Fruit fly (Drosophila melanogaster) whole organism, adult: ENCODE results near the gene ATP6AP2.

ENCODE experiments used
- CG11617 ChIP-seq: fragments of 200-800 bp; sonication (Bioruptor generic); optimal IDR thresholded peaks from 2 replicates; lab custom pipeline; 2017; ENCODE audit warnings: mild to moderate bottlenecking, missing biosample characterization, missing genetic modification reagents, missing genetic modification characterization
- CG12768 ChIP-seq: fragments of 200-800 bp; sonication (Bioruptor generic); optimal IDR thresholded peaks from 2 replicates; lab custom pipeline; 2017; ENCODE audit warnings: missing biosample characterization, missing genetic modification characterization, mild to moderate bottlenecking, moderate library complexity, missing genetic modification reagents
- CG14711 ChIP-seq: fragments of 200-800 bp; sonication (Bioruptor generic); optimal IDR thresholded peaks from 2 replicates; lab custom pipeline; 2018; ENCODE audit warnings: missing biosample characterization, mild to moderate bottlenecking, missing genetic modification characterization, moderate library complexity
- CG1620 ChIP-seq: fragments of 200-800 bp; sonication (Bioruptor generic); optimal IDR thresholded peaks from 2 replicates; lab custom pipeline; 2016; ENCODE audit warnings: missing biosample characterization, missing genetic modification characterization
- CG33017 ChIP-seq: fragments of 200-800 bp; sonication (Bioruptor generic); optimal IDR thresholded peaks from 2 replicates; lab custom pipeline; 2018; ENCODE audit warnings: missing biosample characterization, mild to moderate bottlenecking, missing genetic modification characterization, moderate library complexity
- CG5204 ChIP-seq: fragments of 200-800 bp; sonication (Bioruptor generic); optimal IDR thresholded peaks from 2 replicates; lab custom pipeline; 2016; ENCODE audit warnings: missing biosample characterization, missing genetic modification characterization
- CG7045 ChIP-seq: fragments of 200-800 bp; sonication (Bioruptor generic); optimal IDR thresholded peaks from 2 replicates; lab custom pipeline; 2017; ENCODE audit warnings: missing biosample characterization, mild to moderate bottlenecking, missing genetic modification characterization
- CG7101 ChIP-seq: fragments of 200-800 bp; sonication (Bioruptor generic); optimal IDR thresholded peaks from 2 replicates; lab custom pipeline; 2018; ENCODE audit warnings: missing biosample characterization, mild to moderate bottlenecking, missing genetic modification characterization, moderate library complexity
- Clk ChIP-seq: fragments of 200-800 bp; sonication (Bioruptor generic); optimal IDR thresholded peaks from 2 replicates; lab custom pipeline; 2017; ENCODE audit warnings: missing biosample characterization, missing genetic modification characterization
- Crg-1 ChIP-seq: fragments of 200-800 bp; sonication (Bioruptor generic); optimal IDR thresholded peaks from 2 replicates; lab custom pipeline; 2016; ENCODE audit warnings: missing biosample characterization, missing genetic modification characterization
- Hr96 ChIP-seq: fragments of 200-800 bp; sonication (Bioruptor generic); optimal IDR thresholded peaks from 2 replicates; lab custom pipeline; 2016; ENCODE audit warnings: missing biosample characterization, missing genetic modification characterization
- Mnt ChIP-seq: fragments of 200-800 bp; sonication (Bioruptor generic); optimal IDR thresholded peaks from 2 replicates; lab custom pipeline; 2016; ENCODE audit warnings: missing biosample characterization, mild to moderate bottlenecking, missing genetic modification characterization
- bab1 ChIP-seq: fragments of 200-800 bp; sonication (Bioruptor generic); optimal IDR thresholded peaks from 3 replicates; lab custom pipeline; 2019; ENCODE audit warnings: missing biosample characterization, mild to moderate bottlenecking, missing genetic modification characterization, moderate library complexity
- cic ChIP-seq: fragments of 200-800 bp; sonication (Bioruptor generic); optimal IDR thresholded peaks from 2 replicates; lab custom pipeline; 2017; ENCODE audit warnings: missing biosample characterization, mild to moderate bottlenecking, missing genetic modification characterization, moderate library complexity
- cnc ChIP-seq, 2 experiments: fragments of >200 bp; optimal IDR thresholded peaks; 2 replicates each; lab custom pipeline; 2017
- kay ChIP-seq: fragments of 200-800 bp; sonication (Bioruptor generic); peaks from one replicate; lab custom pipeline; 2016; ENCODE audit warnings: missing biosample characterization, missing genetic modification characterization, borderline replicate concordance
- ovo ChIP-seq: fragments of 200-800 bp; sonication (Bioruptor generic); optimal IDR thresholded peaks from 2 replicates; lab custom pipeline; 2016; ENCODE audit warnings: missing biosample characterization, missing genetic modification characterization
- pad ChIP-seq: fragments of 200-800 bp; sonication (Bioruptor generic); optimal IDR thresholded peaks from 3 replicates; lab custom pipeline; 2017; ENCODE audit warnings: missing biosample characterization, missing genetic modification characterization, mild to moderate bottlenecking, moderate library complexity, missing genetic modification reagents
- tj ChIP-seq: fragments of 200-800 bp; sonication (Bioruptor generic); optimal IDR thresholded peaks from 3 replicates; lab custom pipeline; 2017; ENCODE audit warnings: missing biosample characterization, mild to moderate bottlenecking, missing genetic modification characterization, moderate library complexity
- toe ChIP-seq: fragments of 200-800 bp; sonication (Bioruptor generic); optimal IDR thresholded peaks from 2 replicates; lab custom pipeline; 2016; ENCODE audit warnings: missing biosample characterization, missing genetic modification characterization

Gene ATP6AP2

dm6 chr3R:9250868-9251267 is 9.6 kb upstream of the ATP6AP2 start:
- no peak for TF ChIP-seq kay (GFP tag; lab: Kevin White, UChicago)
- no peak for TF ChIP-seq Hr96 (GFP tag; lab: Kevin White, UChicago)

dm6 chr3R:9251543-9251942 is 8.9 kb upstream of the ATP6AP2 start, which contains the start of gene St2:
TSS of gene St2 (plus strand) at chr3R:9251843.
- TF ChIP-seq toe (GFP tag; lab: Kevin White, UChicago) (no peak), cnc (optimal IDR thresholded peaks at IDR 0.05; lab: Kevin White, UChicago) (no peak), pad (no peak), CG7045 (GFP tag; lab: Kevin White, UChicago) (no peak), cic (no peak), CG14711 (tag; lab: Kevin White, UChicago) (no peak), ovo (GFP tag; lab: Kevin White, UChicago) (no peak), Clk (GFP tag; lab: Kevin White, UChicago) (no peak)

- TF ChIP-seq Mnt (GFP tag; lab: Kevin White, UChicago) (no peak), toe (GFP tag; lab: Kevin White, UChicago) (no peak), CG14711 (tag; lab: Kevin White, UChicago) (no peak)
These were observed 5.6 kb upstream of the ATP6AP2 start, which contains the start of gene CG16734 for dm6 chr3R:9254798-9255197. TSS of gene CG16734 (plus strand) at chr3R:9255052.

DNA sequence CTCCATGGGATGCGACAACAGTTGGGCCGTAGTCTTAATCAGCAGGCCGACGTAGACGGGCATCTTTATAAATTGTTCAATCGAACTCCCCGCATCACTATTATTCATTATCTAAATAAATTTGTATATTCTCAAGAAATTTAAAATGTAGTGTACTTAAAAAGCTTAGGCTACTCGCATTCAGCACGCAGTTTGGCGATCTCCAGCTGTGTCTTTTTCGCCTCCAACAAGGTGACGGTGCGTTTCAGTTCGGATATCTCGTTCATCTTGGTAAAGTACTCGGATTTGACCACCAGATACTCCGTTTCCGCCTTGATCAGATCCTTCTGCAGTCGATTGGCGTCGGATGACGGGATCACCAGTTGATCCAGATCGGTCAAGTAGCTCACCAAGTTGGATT is 2.8 kb upstream of the ATP6AP2 start, which contains the start of gene CG16736:
TSS of gene CG16736 (minus strand) at position 101 of the 400 bp plus-strand sequence.
- TF ChIP-seq pad: no peak
- TF ChIP-seq CG12768 (GFP tag; lab: Kevin White, UChicago): no peak
- no peak for TF ChIP-seq tj (GFP tag; lab: Kevin White, UChicago)
- no peak for TF ChIP-seq CG7101
- TF ChIP-seq CG5204: no peak

DNA sequence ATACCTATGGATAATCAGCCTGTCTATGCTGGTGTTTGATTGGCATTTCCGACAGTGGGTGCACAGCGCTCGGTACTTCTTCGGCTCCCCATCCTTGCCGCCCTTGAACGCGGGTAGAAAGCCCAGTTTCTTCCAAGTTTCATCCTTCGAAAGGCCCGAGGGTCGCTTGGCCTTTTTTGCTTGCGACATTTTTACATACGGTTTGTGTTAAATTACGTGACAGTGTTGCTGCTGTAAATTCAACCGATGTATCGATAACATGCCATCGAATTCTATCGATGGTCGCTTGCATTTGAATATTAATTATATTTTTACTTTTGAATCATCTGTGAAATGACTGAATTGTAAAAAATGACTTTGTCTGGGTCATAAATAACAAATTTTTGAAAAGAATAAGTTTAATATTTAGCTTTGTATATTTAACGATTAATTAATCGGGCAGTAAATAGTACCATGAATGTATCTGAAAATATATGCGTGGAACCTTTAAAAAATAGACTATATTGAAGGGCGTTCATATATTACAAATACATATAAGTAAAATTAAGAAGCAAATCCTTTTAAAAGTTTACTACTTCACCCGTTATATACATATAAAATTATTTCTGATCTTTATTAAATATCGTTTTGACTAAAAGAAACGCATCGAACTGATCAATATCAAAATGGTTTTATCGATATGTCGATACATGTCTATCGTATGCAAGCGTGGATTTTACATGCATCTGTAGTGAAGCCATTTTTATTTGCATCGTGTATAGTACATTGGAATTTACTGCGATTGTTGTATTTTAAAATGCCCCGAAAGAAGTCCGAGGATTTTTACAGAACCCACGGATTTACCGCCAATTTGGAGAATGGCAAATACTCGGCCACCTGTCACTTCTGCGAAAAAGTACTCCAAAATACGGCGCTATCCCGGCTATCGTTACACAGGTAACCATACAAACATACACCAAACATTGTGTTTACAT is 1.9 kb upstream of the ATP6AP2 start, which contains the start of the genes Ibf2 and Ibf1:
TSS of gene Ibf2 (minus strand) at position 250 of the 974 bp plus-strand sequence.
TSS of gene Ibf1 (plus strand) at position 713 of the 974 bp plus-strand sequence.
- TF ChIP-seq pad (no peak), Clk (GFP tag; lab: Kevin White, UChicago) (no peak), CG14711 (tag; lab: Kevin White, UChicago) (no peak), toe (GFP tag; lab: Kevin White, UChicago) (no peak)

DNA sequence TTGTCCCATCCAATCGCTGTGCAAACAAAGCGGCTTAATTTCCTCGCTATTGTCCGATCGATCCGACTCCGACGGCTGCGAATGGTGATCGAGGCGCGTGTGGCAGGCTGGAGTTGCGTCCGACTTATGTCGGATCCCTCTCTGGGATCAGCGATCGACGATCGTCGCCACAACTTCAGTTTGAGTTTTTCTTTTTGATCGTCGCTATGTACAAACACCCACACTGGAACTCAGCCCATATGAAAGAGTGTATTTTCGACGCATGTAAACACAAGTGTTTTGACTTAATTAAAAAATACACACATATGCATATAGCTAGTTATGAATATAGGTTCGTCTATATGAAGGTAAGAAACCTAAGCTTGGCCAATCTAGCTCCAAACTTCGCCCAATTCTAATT is 3.6 kb downstream of the ATP6AP2 start, which contains the start of gene sage:
TSS of gene sage (minus strand) at position 101 of the 400 bp plus-strand sequence.
- TF ChIP-seq cnc (optimal IDR thresholded peaks at IDR 0.05; lab: Kevin White, UChicago) (no peak), toe (GFP tag; lab: Kevin White, UChicago) (no peak), cic (no peak), kay (GFP tag; lab: Kevin White, UChicago) (no peak), Mnt (GFP tag; lab: Kevin White, UChicago) (no peak), CG7101 (no peak), CG33017 (tag; lab: Kevin White, UChicago) (no peak), tj (GFP tag; lab: Kevin White, UChicago) (no peak), CG12768 (GFP tag; lab: Kevin White, UChicago) (no peak), CG5204 (no peak), CG11617 (GFP tag; lab: Kevin White, UChicago) (no peak), Clk (GFP tag; lab: Kevin White, UChicago) (no peak)

- no peak for TF ChIP-seq kay (GFP tag; lab: Kevin White, UChicago)
- no peak for TF ChIP-seq CG33017 (tag; lab: Kevin White, UChicago)
- peak; percentile 99 for TF ChIP-seq CG14711 (tag; lab: Kevin White, UChicago)
- TF ChIP-seq CG5204: no peak
- TF ChIP-seq bab1 (GFP tag; lab: Kevin White, UChicago): peak; percentile 77
- TF ChIP-seq CG12768 (GFP tag; lab: Kevin White, UChicago): no peak
- TF ChIP-seq Hr96 (GFP tag; lab: Kevin White, UChicago): no peak
- TF ChIP-seq CG11617 (GFP tag; lab: Kevin White, UChicago): no peak
- peak; percentile 15 for TF ChIP-seq toe (GFP tag; lab: Kevin White, UChicago)
- TF ChIP-seq cic: peak; percentile 18
- no peak for TF ChIP-seq Crg-1 (GFP tag; lab: Kevin White, UChicago)
- TF ChIP-seq tj (GFP tag; lab: Kevin White, UChicago): peak; percentile 1
- TF ChIP-seq Mnt (GFP tag; lab: Kevin White, UChicago): peak; percentile 60
- no peak for TF ChIP-seq CG7101
- no peak for TF ChIP-seq ovo (GFP tag; lab: Kevin White, UChicago)
- TF ChIP-seq cnc (optimal IDR thresholded peaks at IDR 0.05; lab: Kevin White, UChicago): no peak
- TF ChIP-seq Clk (GFP tag; lab: Kevin White, UChicago): no peak
- TF ChIP-seq CG1620: no peak
- TF ChIP-seq pad: no peak
- TF ChIP-seq CG7045 (GFP tag; lab: Kevin White, UChicago): no peak
These were observed 6.3 kb downstream of the ATP6AP2 start, which contains the start of the genes TrpRS and Vps16A for dm6 chr3R:9266765-9267164. TSS of gene TrpRS (minus strand) at chr3R:9266904. TSS of gene Vps16A (plus strand) at chr3R:9267019.
